Fruit fly (Drosophila melanogaster) whole organism, prepupa: ENCODE results near the gene CG42870.
A peak's percentile ranks its signal among the peaks of the same experiment; 100 is the strongest.

Experiments used
- CG10631 ChIP-seq: fragments of 200-800 bp; sonication (Bioruptor generic); optimal IDR thresholded peaks from 2 replicates; lab custom pipeline; 2016; ENCODE audit warnings: missing biosample characterization, missing genetic modification characterization
- CG11294 ChIP-seq: fragments of 200-800 bp; sonication (Bioruptor generic); IDR thresholded peaks from 2 replicates; pipeline ENCODE4 v1.3.6; 2022; ENCODE audit warnings: missing biosample characterization, missing genetic modification characterization
- CG11902 ChIP-seq: fragments of 200-800 bp; sonication (Bioruptor generic); optimal IDR thresholded peaks from 3 replicates; lab custom pipeline; 2016; ENCODE audit warnings: missing biosample characterization, missing genetic modification characterization
- CG1621 ChIP-seq: fragments of 200-800 bp; sonication (Bioruptor generic); optimal IDR thresholded peaks from 3 replicates; lab custom pipeline; 2018; ENCODE audit warnings: missing biosample characterization, mild to moderate bottlenecking, missing genetic modification characterization
- CG16779 ChIP-seq: fragments of 200-800 bp; sonication (Bioruptor generic); optimal IDR thresholded peaks from 3 replicates; lab custom pipeline; 2017; ENCODE audit warnings: missing biosample characterization, mild to moderate bottlenecking, missing genetic modification characterization
- CG31627 ChIP-seq: fragments of 200-800 bp; sonication (Bioruptor generic); optimal IDR thresholded peaks from 3 replicates; lab custom pipeline; 2016; ENCODE audit warnings: missing biosample characterization, missing genetic modification characterization
- CG32006 ChIP-seq: fragments of 200-800 bp; sonication (Bioruptor generic); optimal IDR thresholded peaks from 3 replicates; lab custom pipeline; 2017; ENCODE audit warnings: missing biosample characterization, mild to moderate bottlenecking, missing genetic modification characterization
- CG34406 ChIP-seq: fragments of 200-800 bp; sonication (Bioruptor generic); optimal IDR thresholded peaks from 3 replicates; lab custom pipeline; 2016; ENCODE audit warnings: missing biosample characterization, missing genetic modification characterization
- CG3919 ChIP-seq: fragments of 200-800 bp; sonication (Bioruptor generic); optimal IDR thresholded peaks from 3 replicates; lab custom pipeline; 2016; ENCODE audit warnings: missing biosample characterization, missing genetic modification characterization
- CG4318 ChIP-seq: fragments of 200-800 bp; sonication (Bioruptor generic); optimal IDR thresholded peaks from 3 replicates; lab custom pipeline; 2017; ENCODE audit warnings: missing biosample characterization, mild to moderate bottlenecking, missing genetic modification characterization
- CG6163 ChIP-seq: fragments of 200-800 bp; sonication (Bioruptor generic); IDR thresholded peaks from 3 replicates; pipeline ENCODE4 v1.3.6; 2022; ENCODE audit warnings: missing biosample characterization, missing genetic modification characterization
- CG6276 ChIP-seq: fragments of 200-800 bp; sonication (Bioruptor generic); optimal IDR thresholded peaks from 2 replicates; lab custom pipeline; 2017; ENCODE audit warnings: missing biosample characterization, mild to moderate bottlenecking, missing genetic modification characterization
- CG6792 ChIP-seq: fragments of 200-800 bp; sonication (Bioruptor generic); optimal IDR thresholded peaks from 3 replicates; lab custom pipeline; 2016; ENCODE audit warnings: missing biosample characterization, missing genetic modification characterization
- CG6808 ChIP-seq: fragments of 200-800 bp; sonication (Bioruptor generic); optimal IDR thresholded peaks from 3 replicates; lab custom pipeline; 2017; ENCODE audit warnings: missing biosample characterization, missing genetic modification characterization, mild to moderate bottlenecking, moderate library complexity, missing genetic modification reagents
- CG6854 ChIP-seq: fragments of 200-800 bp; sonication (Bioruptor generic); optimal IDR thresholded peaks from 2 replicates; lab custom pipeline; 2017; ENCODE audit warnings: missing biosample characterization, mild to moderate bottlenecking, missing genetic modification characterization
- CG7368 ChIP-seq: fragments of 200-800 bp; sonication (Bioruptor generic); optimal IDR thresholded peaks from 3 replicates; lab custom pipeline; 2016; ENCODE audit warnings: missing biosample characterization, missing genetic modification characterization
- CG8119 ChIP-seq: fragments of 200-800 bp; sonication (Bioruptor generic); IDR thresholded peaks from 3 replicates; pipeline ENCODE4 v1.3.6; 2022; ENCODE audit warnings: missing biosample characterization, missing genetic modification characterization
- CG8319 ChIP-seq: fragments of 200-800 bp; sonication (Bioruptor generic); optimal IDR thresholded peaks from 3 replicates; lab custom pipeline; 2016; ENCODE audit warnings: missing biosample characterization, missing genetic modification characterization
- CG8632 ChIP-seq: fragments of 200-800 bp; sonication (Bioruptor generic); optimal IDR thresholded peaks from 3 replicates; lab custom pipeline; 2016; ENCODE audit warnings: missing biosample characterization, missing genetic modification characterization
- CG9139 ChIP-seq: fragments of 200-800 bp; sonication (Bioruptor generic); optimal IDR thresholded peaks from 3 replicates; lab custom pipeline; 2017; ENCODE audit warnings: missing biosample characterization, mild to moderate bottlenecking, missing genetic modification characterization
- Eip75B ChIP-seq: fragments of 200-800 bp; sonication (Bioruptor generic); optimal IDR thresholded peaks from 3 replicates; lab custom pipeline; 2016; ENCODE audit warnings: missing biosample characterization, missing genetic modification characterization
- Eip78C ChIP-seq: fragments of 200-800 bp; sonication (Bioruptor generic); peaks from one replicate; lab custom pipeline; 2016; ENCODE audit warnings: missing biosample characterization, missing genetic modification characterization
- Eip93F ChIP-seq: fragments of 200-800 bp; sonication (Bioruptor generic); optimal IDR thresholded peaks from 2 replicates; lab custom pipeline; 2016; ENCODE audit warnings: missing biosample characterization, mild to moderate bottlenecking, missing genetic modification characterization
- Ets21C ChIP-seq: fragments of 200-800 bp; sonication (Bioruptor generic); optimal IDR thresholded peaks from 3 replicates; lab custom pipeline; 2016; ENCODE audit warnings: missing biosample characterization, missing genetic modification characterization
- Ets96B ChIP-seq: fragments of 200-800 bp; optimal IDR thresholded peaks from 2 replicates; lab custom pipeline; 2019; ENCODE audit warnings: missing biosample characterization, mild to moderate bottlenecking, missing genetic modification characterization, moderate library complexity
- Gug ChIP-seq: fragments of 200-800 bp; sonication (Bioruptor generic); IDR thresholded peaks from 2 replicates; pipeline ENCODE4 v1.3.6; 2022; ENCODE audit warnings: missing biosample characterization, missing genetic modification characterization
- Hr38 ChIP-seq: sonication (Bioruptor generic); optimal IDR thresholded peaks from 2 replicates; lab custom pipeline; 2016; ENCODE audit warnings: missing biosample characterization, missing genetic modification characterization
- Hr4 ChIP-seq: fragments of 200-800 bp; sonication (Bioruptor generic); optimal IDR thresholded peaks from 3 replicates; lab custom pipeline; 2016; ENCODE audit warnings: missing biosample characterization, missing genetic modification characterization
- Lpt ChIP-seq: fragments of 200-800 bp; sonication (Bioruptor generic); optimal IDR thresholded peaks from 3 replicates; lab custom pipeline; 2016; ENCODE audit warnings: missing biosample characterization, missing genetic modification characterization
- Met ChIP-seq: fragments of 200-800 bp; sonication (Bioruptor generic); optimal IDR thresholded peaks from 3 replicates; lab custom pipeline; 2016; ENCODE audit warnings: missing biosample characterization, missing genetic modification characterization
- OdsH ChIP-seq: fragments of 200-800 bp; sonication (Bioruptor generic); optimal IDR thresholded peaks from 3 replicates; lab custom pipeline; 2016; ENCODE audit warnings: missing biosample characterization, missing genetic modification characterization
- Smox ChIP-seq: fragments of 200-800 bp; sonication (Bioruptor generic); optimal IDR thresholded peaks from 3 replicates; lab custom pipeline; 2016; ENCODE audit warnings: missing biosample characterization, missing genetic modification characterization
- Sox102F ChIP-seq: fragments of 200-800 bp; sonication (Bioruptor generic); optimal IDR thresholded peaks from 2 replicates; lab custom pipeline; 2016; ENCODE audit warnings: missing biosample characterization, mild to moderate bottlenecking, missing genetic modification characterization
- Sox14 ChIP-seq: fragments of 200-800 bp; sonication (Bioruptor generic); optimal IDR thresholded peaks from 3 replicates; lab custom pipeline; 2016; ENCODE audit warnings: missing biosample characterization, missing genetic modification characterization
- Sox15 ChIP-seq: fragments of 200-800 bp; sonication (Bioruptor generic); optimal IDR thresholded peaks from 3 replicates; lab custom pipeline; 2016; ENCODE audit warnings: missing biosample characterization, missing genetic modification characterization
- achi ChIP-seq: fragments of 200-800 bp; sonication (Bioruptor generic); optimal IDR thresholded peaks from 3 replicates; lab custom pipeline; 2016; ENCODE audit warnings: missing biosample characterization, missing genetic modification characterization
- acj6 ChIP-seq: fragments of 200-800 bp; sonication (Bioruptor generic); optimal IDR thresholded peaks from 3 replicates; lab custom pipeline; 2016; ENCODE audit warnings: missing biosample characterization, missing genetic modification characterization
- cyc ChIP-seq: fragments of 200-800 bp; sonication (Bioruptor generic); optimal IDR thresholded peaks from 3 replicates; lab custom pipeline; 2016; ENCODE audit warnings: missing biosample characterization, missing genetic modification characterization
- dac ChIP-seq: fragments of 200-800 bp; sonication (Bioruptor generic); optimal IDR thresholded peaks from 2 replicates; lab custom pipeline; 2017; ENCODE audit warnings: missing biosample characterization, mild to moderate bottlenecking, missing genetic modification characterization
- dsx ChIP-seq: fragments of 200-800 bp; optimal IDR thresholded peaks from 3 replicates; lab custom pipeline; 2019; ENCODE audit warnings: missing biosample characterization, mild to moderate bottlenecking, missing genetic modification characterization, moderate library complexity; ENCODE audit not compliant: poor library complexity, severe bottlenecking
- eg ChIP-seq: fragments of 200-800 bp; sonication (Bioruptor generic); IDR thresholded peaks from 3 replicates; pipeline ENCODE4 v1.3.6; 2022; ENCODE audit warnings: missing biosample characterization, missing genetic modification characterization
- esn ChIP-seq: fragments of 200-800 bp; sonication (Bioruptor generic); optimal IDR thresholded peaks from 2 replicates; lab custom pipeline; 2016; ENCODE audit warnings: missing biosample characterization, mild to moderate bottlenecking, missing genetic modification characterization, moderate library complexity
- fd59A ChIP-seq: fragments of 200-800 bp; sonication (Bioruptor generic); optimal IDR thresholded peaks from 2 replicates; lab custom pipeline; 2017; ENCODE audit warnings: missing biosample characterization, mild to moderate bottlenecking, missing genetic modification characterization, missing genetic modification reagents
- fd85E ChIP-seq: fragments of 200-800 bp; sonication (Bioruptor generic); optimal IDR thresholded peaks from 3 replicates; lab custom pipeline; 2016; ENCODE audit warnings: missing biosample characterization, missing genetic modification characterization
- fkh ChIP-seq: fragments of 200-800 bp; sonication (Bioruptor generic); optimal IDR thresholded peaks from 3 replicates; lab custom pipeline; 2017; ENCODE audit warnings: missing biosample characterization, mild to moderate bottlenecking, missing genetic modification characterization, moderate library complexity
- lz ChIP-seq: fragments of 200-800 bp; sonication (Bioruptor generic); optimal IDR thresholded peaks from 3 replicates; lab custom pipeline; 2016; ENCODE audit warnings: missing biosample characterization, missing genetic modification characterization
- pdm3 ChIP-seq: fragments of 200-800 bp; sonication (Bioruptor generic); optimal IDR thresholded peaks from 3 replicates; lab custom pipeline; 2016; ENCODE audit warnings: missing biosample characterization, missing genetic modification characterization
- salr ChIP-seq, 2 experiments: fragments of 200-800 bp; sonication (Bioruptor generic); optimal IDR thresholded peaks; 3 replicates each; lab custom pipeline; 2016 to 2018; ENCODE audit warnings: missing biosample characterization in 2 of 2, missing genetic modification characterization in 2 of 2, mild to moderate bottlenecking in 1 of 2
- spab ChIP-seq: fragments of 200-800 bp; sonication (Bioruptor generic); optimal IDR thresholded peaks from 2 replicates; lab custom pipeline; 2017; ENCODE audit warnings: missing biosample characterization, mild to moderate bottlenecking, missing genetic modification characterization, missing genetic modification reagents
- ss ChIP-seq, 2 experiments: fragments of 200-800 bp; sonication (Bioruptor generic); optimal IDR thresholded peaks; 2 replicates in 1 of 2; 3 replicates in 1 of 2; lab custom pipeline; 2017 to 2018; ENCODE audit warnings: mild to moderate bottlenecking in 2 of 2, missing biosample characterization in 2 of 2, missing genetic modification characterization in 2 of 2, moderate library complexity in 1 of 2
- topi ChIP-seq: fragments of 200-800 bp; sonication (Bioruptor generic); optimal IDR thresholded peaks from 3 replicates; lab custom pipeline; 2016; ENCODE audit warnings: missing biosample characterization, missing genetic modification characterization
- vri ChIP-seq: fragments of 200-800 bp; sonication (Bioruptor generic); optimal IDR thresholded peaks from 3 replicates; lab custom pipeline; 2016; ENCODE audit warnings: missing biosample characterization, mild to moderate bottlenecking, missing genetic modification characterization

CG42870 gene

dm6 chr3R:21719934-21720431 lies 17.2 kb downstream of the CG42870 start:
- TF ChIP-seq fd85E (GFP tag; lab: Kevin White, UChicago) (peak; percentile 59), Ets96B (tag; lab: Kevin White, UChicago) (peak; percentile 79), Smox (GFP tag; lab: Kevin White, UChicago) (peak; percentile 88), esn (peak; percentile 92), dac (GFP tag; lab: Kevin White, UChicago) (peak; percentile 80), fkh (GFP tag; lab: Kevin White, UChicago) (no peak), CG6854 (GFP tag; lab: Kevin White, UChicago) (peak; percentile 42), CG11294 (no peak; the same call in 1 of the 2 replicates), CG34406 (GFP tag; lab: Kevin White, UChicago) (peak; percentile 83), CG7368 (GFP tag; lab: Kevin White, UChicago) (peak; percentile 71), CG31627 (GFP tag; lab: Kevin White, UChicago) (peak; percentile 88), CG3919 (GFP tag; lab: Kevin White, UChicago) (peak; percentile 84), Sox15 (GFP tag; lab: Kevin White, UChicago) (peak; percentile 72), CG32006 (GFP tag; lab: Kevin White, UChicago) (peak; percentile 90), CG6808 (peak; percentile 69), CG8119 (GFP tag; lab: Robert Waterston, UW) (peak; percentile 87), OdsH (GFP tag; lab: Kevin White, UChicago) (peak; percentile 83), CG11902 (GFP tag; lab: Kevin White, UChicago) (peak; percentile 50), achi (GFP tag; lab: Kevin White, UChicago) (peak; percentile 86), CG16779 (tag; lab: Kevin White, UChicago) (peak; percentile 57), Hr38 (GFP tag; lab: Kevin White, UChicago) (no peak), Ets21C (GFP tag; lab: Kevin White, UChicago) (peak; percentile 76), Gug (peak; percentile 70), Eip93F (no peak), CG1621 (tag; lab: Kevin White, UChicago) (peak; percentile 51), CG8319 (peak; percentile 59), CG4318 (GFP tag; lab: Kevin White, UChicago) (peak; percentile 80), CG10631 (GFP tag; lab: Kevin White, UChicago) (peak; percentile 79), Hr4 (peak; percentile 87), Eip75B (GFP tag; lab: Kevin White, UChicago) (peak; percentile 82), acj6 (peak; percentile 81), spab (GFP tag; lab: Kevin White, UChicago) (peak; percentile 74), Sox102F (GFP tag; lab: Kevin White, UChicago) (peak; percentile 86), Met (GFP tag; lab: Kevin White, UChicago) (peak; percentile 90), CG6163 (peak; percentile 83), vri (GFP tag; lab: Kevin White, UChicago) (peak; percentile 68), CG8632 (GFP tag; lab: Kevin White, UChicago) (peak; percentile 76), pdm3 (GFP tag; lab: Kevin White, UChicago) (peak; percentile 80), eg (GFP tag; lab: Robert Waterston, UW) (peak; percentile 80), cyc (GFP tag; lab: Kevin White, UChicago) (peak; percentile 78), topi (peak; percentile 89), CG6792 (GFP tag; lab: Kevin White, UChicago) (peak; percentile 75), Lpt (peak; percentile 70), Eip78C (peak; percentile 97), salr (GFP tag; optimal IDR thresholded peaks at IDR 0.05; lab: Kevin White, UChicago) (peak; percentile 47 to 86), CG9139 (peak; percentile 4), dsx (GFP tag; lab: Kevin White, UChicago) (peak; percentile 75), ss (GFP tag; optimal IDR thresholded peaks at IDR 0.05; lab: Kevin White, UChicago) (peak; percentile 65 to 71), CG6276 (GFP tag; lab: Kevin White, UChicago) (peak; percentile 82), fd59A (GFP tag; lab: Kevin White, UChicago) (peak; percentile 68), Sox14 (GFP tag; lab: Kevin White, UChicago) (peak; percentile 88), lz (peak; percentile 87)
